Fruit fly (Drosophila melanogaster) ovary, adult (tissue): ENCODE measurements around the gene CG43051.

Source experiments
- CG17801 ChIP-seq: fragments of 200-800 bp; optimal IDR thresholded peaks from 2 replicates; lab custom pipeline; 2019; ENCODE audit warnings: missing biosample characterization, mild to moderate bottlenecking, missing genetic modification characterization, moderate library complexity; ENCODE audit not compliant: partially characterized antibody

The CG43051 gene

DNA sequence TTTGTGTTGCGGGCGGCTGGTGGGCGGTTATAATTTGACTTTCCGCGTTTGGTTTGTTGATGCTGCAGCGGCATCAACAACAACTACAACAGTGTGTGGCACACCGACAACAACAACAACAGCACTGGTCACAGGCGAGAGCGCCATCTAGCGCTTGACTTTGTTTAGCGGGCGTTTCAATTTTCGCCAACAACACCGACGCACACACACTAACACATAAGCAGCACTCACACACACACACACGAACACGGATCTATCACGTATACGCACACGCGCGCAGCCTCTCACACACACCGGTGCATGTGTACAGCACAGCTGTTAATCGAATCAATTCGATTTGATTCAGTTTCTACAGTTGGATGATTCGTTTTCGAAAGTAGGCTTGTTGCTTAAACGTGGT lies 32.5 kb downstream of the CG43051 start:
- no peak for TF ChIP-seq CG17801

DNA sequence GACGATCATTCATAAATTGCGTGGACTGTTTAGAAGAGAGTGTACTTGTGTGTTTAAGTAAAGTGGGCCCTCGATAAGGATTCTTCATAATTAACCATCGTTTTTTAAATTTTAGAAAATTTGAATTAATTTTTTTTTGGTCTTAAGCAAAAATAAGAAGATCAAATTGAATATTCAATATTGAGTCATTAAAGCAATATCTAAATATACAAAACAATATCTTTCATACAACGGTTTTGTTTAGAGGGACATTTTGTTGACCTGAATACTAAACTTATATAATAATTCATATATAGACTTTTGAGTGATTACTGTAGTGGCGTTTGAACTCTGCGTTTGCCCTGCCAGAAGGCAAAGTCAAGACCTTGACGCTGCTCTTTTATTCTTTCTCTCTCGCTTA lies 34.3 kb downstream of the CG43051 start:
- TF ChIP-seq CG17801 = peak; percentile 50

DNA sequence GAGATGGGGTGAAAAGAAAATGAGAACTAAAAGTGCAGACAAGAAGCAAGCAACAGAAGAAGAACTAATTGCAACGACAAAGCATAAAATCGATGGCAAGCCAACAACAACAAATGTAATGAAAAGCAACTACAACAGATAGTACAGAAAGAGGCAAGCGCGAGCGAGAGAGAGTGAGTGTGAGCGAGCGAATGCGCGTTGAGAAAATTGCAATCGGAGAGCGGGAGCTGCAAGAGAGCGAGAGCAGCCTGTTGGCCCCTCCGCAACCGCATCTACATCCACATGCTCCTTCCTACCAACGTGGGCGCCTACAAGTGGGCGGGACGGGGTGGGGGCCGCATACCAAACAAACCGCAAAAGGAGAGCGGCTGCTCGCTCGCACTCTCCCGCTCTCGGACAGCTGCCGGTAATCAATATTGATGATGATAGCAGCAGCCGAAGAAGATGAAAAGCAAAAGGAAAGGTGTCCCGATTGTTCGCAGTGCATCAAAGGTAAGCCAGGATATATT lies 35.4 kb downstream of the CG43051 start:
- TF ChIP-seq CG17801 = no peak

DNA sequence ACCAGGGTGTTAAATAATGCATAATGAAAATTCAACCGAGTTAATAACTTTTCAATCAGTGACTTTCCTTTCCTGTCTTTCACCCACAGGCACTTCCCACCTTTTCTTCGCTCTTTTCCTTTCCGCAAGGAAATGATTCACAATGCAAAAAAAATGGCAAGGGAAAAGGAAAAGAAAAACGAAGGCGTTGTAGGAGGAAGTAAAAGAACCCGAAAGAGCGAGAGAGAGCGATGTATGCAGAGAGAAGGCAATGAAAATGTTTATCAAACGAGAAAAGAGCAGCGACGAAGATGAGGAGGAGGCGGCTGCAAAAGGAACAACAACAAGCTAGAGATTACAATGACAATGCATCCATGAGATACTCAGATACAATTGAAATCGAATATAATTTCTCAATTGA lies 36.1 kb downstream of the CG43051 start:
- TF ChIP-seq CG17801 = no peak

DNA sequence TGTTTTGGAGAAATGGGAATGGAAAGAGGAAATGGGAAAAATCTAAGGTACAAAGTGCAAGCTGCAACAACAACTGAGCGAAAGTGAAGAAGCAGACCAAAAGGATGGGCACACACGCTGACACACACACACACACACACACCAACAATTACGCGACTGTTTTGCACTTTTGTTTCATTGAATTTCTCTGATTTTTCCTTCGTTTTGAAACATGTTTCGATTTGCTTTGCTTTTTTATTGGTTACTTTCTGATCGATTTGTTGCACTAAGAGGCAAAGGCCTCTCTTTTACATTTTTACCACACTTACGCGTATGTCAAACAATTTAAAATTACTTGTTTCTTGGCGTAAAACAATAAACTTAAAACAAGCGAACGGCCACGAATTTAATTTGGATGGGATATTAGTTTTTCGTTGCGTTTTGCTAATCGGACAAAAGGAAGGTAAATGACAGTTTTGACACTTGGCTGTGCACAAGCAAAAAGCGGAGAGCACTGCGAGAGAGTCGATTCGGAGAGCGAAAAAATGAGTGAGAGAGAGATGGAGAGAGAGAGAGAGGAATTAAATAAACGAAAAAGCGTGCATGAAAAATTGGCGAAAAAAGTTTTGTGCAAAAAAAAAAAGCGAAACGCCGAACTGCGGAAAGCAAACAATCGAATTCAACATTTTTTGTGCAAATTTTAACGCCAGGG lies 37.7 kb downstream of the CG43051 start:
- peak; percentile 24 for TF ChIP-seq CG17801

DNA sequence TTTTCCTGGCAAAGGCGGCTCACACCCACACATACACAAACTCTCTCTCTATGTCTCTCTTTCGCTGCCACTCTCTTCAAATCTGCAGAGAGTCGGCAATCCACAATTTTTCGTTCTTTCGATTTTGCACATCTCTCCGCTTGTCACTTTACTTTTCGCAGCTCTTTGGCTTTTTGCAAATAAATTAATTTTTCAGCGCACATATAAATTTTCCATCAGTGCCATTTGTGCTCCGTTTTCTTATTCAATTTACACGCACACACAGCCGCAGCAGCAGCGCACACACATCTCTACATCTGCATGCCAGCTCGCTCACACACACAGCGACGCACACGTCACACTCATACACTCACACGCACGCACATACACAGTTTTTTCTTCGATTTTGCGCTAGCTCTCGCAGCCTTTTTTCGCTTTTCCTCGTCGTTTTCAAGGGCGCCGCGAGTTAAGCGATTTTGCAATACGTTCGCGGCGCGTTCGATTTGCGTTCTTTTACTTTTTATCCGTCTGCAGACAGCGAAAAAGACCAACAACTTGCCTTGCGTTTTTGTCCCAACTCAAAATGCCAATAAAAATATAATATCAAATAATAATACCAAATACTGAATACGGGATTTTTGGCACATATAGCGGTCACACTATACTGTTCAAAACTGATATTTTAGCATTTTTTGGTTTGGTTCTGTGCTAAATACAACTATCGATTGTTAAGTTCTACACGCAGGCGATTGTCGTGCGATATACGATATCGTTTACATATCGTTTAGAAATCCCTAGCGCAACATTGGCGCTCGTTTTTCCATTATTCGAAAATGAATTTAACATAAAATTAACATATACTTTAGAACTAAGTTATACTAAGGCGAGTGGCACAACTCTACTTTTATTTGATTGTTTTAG lies 38.6 kb downstream of the CG43051 start, which contains the start of gene bun:
Gene bun (minus strand): TSS at position 569 of the 900 bp plus-strand sequence.
- TF ChIP-seq CG17801 = peak; percentile 17

DNA sequence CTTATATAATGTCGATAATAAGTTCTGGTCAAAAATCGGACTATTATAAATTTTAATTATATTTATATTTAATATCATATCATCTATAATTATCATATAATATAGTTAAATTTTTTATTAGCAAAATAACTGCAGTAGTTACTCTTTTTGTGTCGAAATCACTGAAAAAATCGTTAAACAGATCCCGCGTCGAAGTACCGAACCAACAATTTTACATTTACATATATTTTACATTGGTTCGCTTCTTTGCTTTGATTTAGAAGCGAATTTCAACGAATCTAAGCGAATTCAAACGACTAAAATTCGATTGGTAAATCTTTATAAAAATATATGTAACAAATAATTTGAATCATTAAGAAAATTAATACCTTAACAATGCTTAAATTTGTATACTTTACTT lies 39.2 kb downstream of the CG43051 start:
- no peak for TF ChIP-seq CG17801

DNA sequence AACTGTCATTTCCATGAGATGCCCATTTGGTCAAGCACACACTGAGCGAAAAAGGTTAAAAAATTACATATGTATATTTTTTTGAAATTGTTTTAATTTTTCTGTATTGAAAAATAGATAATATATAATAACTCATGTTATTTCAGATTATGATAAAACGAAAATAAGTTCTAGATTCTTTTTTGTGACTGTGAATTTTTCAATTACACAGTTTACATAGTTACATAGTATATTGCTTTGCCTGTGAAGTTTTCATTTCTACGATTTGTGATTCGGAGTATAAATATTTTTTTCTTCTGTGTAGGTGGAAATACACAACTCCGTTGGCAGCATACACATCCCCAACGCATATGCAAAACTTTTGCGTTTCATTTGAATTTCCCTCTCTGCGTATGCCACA lies 40.6 kb downstream of the CG43051 start:
- no peak for TF ChIP-seq CG17801

DNA sequence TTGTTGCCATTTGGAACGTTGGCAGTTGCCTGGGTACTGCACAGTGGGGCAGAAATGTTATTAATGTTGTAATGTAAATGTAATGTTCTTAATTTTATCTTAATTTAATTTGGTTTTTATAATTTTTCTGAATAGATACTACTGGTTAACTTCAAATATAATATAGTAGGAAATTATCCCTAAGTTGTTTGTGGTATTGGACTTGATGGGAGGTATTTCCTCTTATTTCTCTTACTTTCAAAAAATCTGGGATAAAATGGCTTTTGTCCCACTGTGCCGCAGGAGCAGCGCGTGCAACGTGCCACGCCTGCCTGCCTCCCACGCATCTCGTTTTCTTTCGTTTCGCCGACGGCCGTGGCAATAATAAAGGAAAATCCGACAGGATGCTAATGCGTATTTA lies 41.2 kb downstream of the CG43051 start:
- no peak for TF ChIP-seq CG17801
